Comparison of ENCODE assay signal across 2 worm cellular contexts in genomic region chrII:4376295-4377172, ce11.
TF ChIP-seq lines count a peak whose summit lies in the region.

Gene ntl-2 (minus strand): TSS chrII:4376465.

TF ChIP-seq in whole organism, L1 larva, 84 proteins besides CTCF, POLR2A, EP300 and RAD21 (continued from another document):
- peak; percentile 89 to 94 for TF ChIP-seq efl-1 (optimal IDR thresholded peaks at IDR 0.05; lab: Kevin White, UChicago)
- TF ChIP-seq efl-1 (GFP tag; optimal IDR thresholded peaks at IDR 0.05 in 1 of 2; lab: Kevin White, UChicago), result peak; percentile 76 to 98
- peak; percentile 88 for TF ChIP-seq snpc-4 (tag; optimal IDR thresholded peaks at IDR 0.05; lab: Kevin White, UChicago)
- no peak for TF ChIP-seq nhr-84 (tag; optimal IDR thresholded peaks at IDR 0.05; lab: Kevin White, UChicago)
- TF ChIP-seq ceh-90 (tag; optimal IDR thresholded peaks at IDR 0.05; lab: Kevin White, UChicago), result peak; percentile 33
- peak; percentile 99 for TF ChIP-seq fkh-8 (tag; optimal IDR thresholded peaks at IDR 0.05; lab: Kevin White, UChicago)
- no peak for TF ChIP-seq nhr-76 (tag; optimal IDR thresholded peaks at IDR 0.05; lab: Kevin White, UChicago)
- TF ChIP-seq nhr-237 (tag; optimal IDR thresholded peaks at IDR 0.05; lab: Kevin White, UChicago), result peak; percentile 88
- TF ChIP-seq rnt-1 (tag; optimal IDR thresholded peaks at IDR 0.05; lab: Kevin White, UChicago), result peak; percentile 96
- TF ChIP-seq lir-3 (tag; optimal IDR thresholded peaks at IDR 0.05; lab: Kevin White, UChicago; ENCODE audit: poor library complexity), result peak; percentile 85
- peak; percentile 90 for TF ChIP-seq mab-9 (GFP tag; IDR thresholded peaks at IDR 0.05; lab: Robert Waterston, UW)
- TF ChIP-seq alr-1 (tag; optimal IDR thresholded peaks at IDR 0.05; lab: Kevin White, UChicago; ENCODE audit: borderline replicate concordance), result no peak
- TF ChIP-seq nhr-77 (tag; optimal IDR thresholded peaks at IDR 0.05; lab: Kevin White, UChicago), result peak; percentile 97
- TF ChIP-seq lin-14 (GFP tag; optimal IDR thresholded peaks at IDR 0.05; lab: Kevin White, UChicago), result peak; percentile 100
- peak; percentile 84 to 92 for TF ChIP-seq lin-35 (GFP tag; optimal IDR thresholded peaks at IDR 0.05; lab: Kevin White, UChicago)
- TF ChIP-seq zag-1 (tag; optimal IDR thresholded peaks at IDR 0.05; lab: Kevin White, UChicago), result no peak
- peak; percentile 59 for TF ChIP-seq blmp-1 (tag; optimal IDR thresholded peaks at IDR 0.05; lab: Kevin White, UChicago)
- TF ChIP-seq nhr-90 (tag; optimal IDR thresholded peaks at IDR 0.05; lab: Kevin White, UChicago; ENCODE audit: poor library complexity), result peak; percentile 92
- TF ChIP-seq unc-62 (GFP tag; optimal IDR thresholded peaks at IDR 0.05; lab: Kevin White, UChicago), result no peak
- TF ChIP-seq lin-13 (GFP tag; optimal IDR thresholded peaks at IDR 0.05; lab: Kevin White, UChicago), result peak; percentile 97
- no peak for TF ChIP-seq Y116A8C.19 (tag; optimal IDR thresholded peaks at IDR 0.05; lab: Kevin White, UChicago; ENCODE audit: borderline replicate concordance)
- peak; percentile 95 for TF ChIP-seq vab-15 (tag; optimal IDR thresholded peaks at IDR 0.05; lab: Kevin White, UChicago)
- TF ChIP-seq nhr-28 (tag; optimal IDR thresholded peaks at IDR 0.05; lab: Kevin White, UChicago), result no peak
- peak; percentile 56 for TF ChIP-seq hpl-2 (GFP tag; optimal IDR thresholded peaks at IDR 0.05; lab: Kevin White, UChicago)

TF ChIP-seq in whole organism, young adult, 124 proteins besides CTCF, POLR2A, EP300 and RAD21 (continued from another document):
- TF ChIP-seq ccch-3 (GFP tag; optimal IDR thresholded peaks at IDR 0.05; lab: Kevin White, UChicago), result no peak
- no peak for TF ChIP-seq ceh-58 (GFP tag; IDR thresholded peaks at IDR 0.05; lab: Robert Waterston, UW)
- TF ChIP-seq egrh-3 (GFP tag; IDR thresholded peaks at IDR 0.05; lab: Robert Waterston, UW), result peak; percentile 100
- no peak for TF ChIP-seq bed-1 (GFP tag; IDR thresholded peaks at IDR 0.05; lab: Robert Waterston, UW)
- no peak; the same call in 1 of the 2 replicates for TF ChIP-seq hmg-20 (GFP tag; IDR thresholded peaks at IDR 0.05; lab: Robert Waterston, UW)
- 0 out of 2 replicates have a peak, but pooled peaks have one; percentile 40 for TF ChIP-seq cebp-2 (GFP tag; IDR thresholded peaks at IDR 0.05; lab: Robert Waterston, UW)
- TF ChIP-seq sea-2 (GFP tag; IDR thresholded peaks at IDR 0.05; lab: Robert Waterston, UW), result no peak
- peak; percentile 86 for TF ChIP-seq ets-4 (GFP tag; optimal IDR thresholded peaks at IDR 0.05; lab: Kevin White, UChicago)
- peak; percentile 59 for TF ChIP-seq lsl-1 (GFP tag; optimal IDR thresholded peaks at IDR 0.05; lab: Kevin White, UChicago)
- TF ChIP-seq nhr-27 (tag; optimal IDR thresholded peaks at IDR 0.05; lab: Kevin White, UChicago), result no peak
- TF ChIP-seq K12H6.12 (tag; optimal IDR thresholded peaks at IDR 0.05; lab: Kevin White, UChicago), result peak; percentile 98
- TF ChIP-seq ztf-25 (GFP tag; IDR thresholded peaks at IDR 0.05; lab: Robert Waterston, UW), result no peak
- TF ChIP-seq rec-8 (tag; optimal IDR thresholded peaks at IDR 0.05; lab: Kevin White, UChicago), result no peak
- TF ChIP-seq T26A5.8 (tag; optimal IDR thresholded peaks at IDR 0.05; lab: Kevin White, UChicago), result no peak
- peak; percentile 86; the same call in 1 of the 2 replicates for TF ChIP-seq Y56A3A.18 (GFP tag; IDR thresholded peaks at IDR 0.05; lab: Robert Waterston, UW)
- peak in 1 of 3 experiments; percentile 80 for TF ChIP-seq lin-35 (GFP tag; optimal IDR thresholded peaks at IDR 0.05; lab: Kevin White, UChicago)
- TF ChIP-seq ZK185.1 (tag; optimal IDR thresholded peaks at IDR 0.05; lab: Kevin White, UChicago; ENCODE audit: poor library complexity, severe bottlenecking), result peak; percentile 87
- TF ChIP-seq pbrm-1 (GFP tag; IDR thresholded peaks at IDR 0.05; lab: Robert Waterston, UW), result peak; percentile 91
- no peak for TF ChIP-seq hlh-12 (tag; optimal IDR thresholded peaks at IDR 0.05; lab: Kevin White, UChicago)
- peak; percentile 70; the same call in 1 of the 2 replicates for TF ChIP-seq Y95B8A.8 (GFP tag; IDR thresholded peaks at IDR 0.05; lab: Robert Waterston, UW)
- peak; percentile 71 for TF ChIP-seq tbp1 (GFP tag; optimal IDR thresholded peaks at IDR 0.05; lab: Kevin White, UChicago)
- peak; percentile 93 for TF ChIP-seq somi-1 (GFP tag; optimal IDR thresholded peaks at IDR 0.05; lab: Kevin White, UChicago)
- no peak for TF ChIP-seq nhr-90 (tag; optimal IDR thresholded peaks at IDR 0.05; lab: Kevin White, UChicago)
- TF ChIP-seq F23B12.7 (tag; optimal IDR thresholded peaks at IDR 0.05; lab: Kevin White, UChicago; ENCODE audit: insufficient read depth), result peak; percentile 65
- TF ChIP-seq snpc-3.4 (tag; optimal IDR thresholded peaks at IDR 0.05; lab: Kevin White, UChicago), result peak; percentile 16
- 0 out of 2 replicates have a peak, but pooled peaks have one; percentile 38 for TF ChIP-seq nfya-2 (GFP tag; IDR thresholded peaks at IDR 0.05; lab: Robert Waterston, UW)
- TF ChIP-seq ztf-26 (tag; optimal IDR thresholded peaks at IDR 0.05; lab: Kevin White, UChicago), result peak; percentile 95
